Worm (Caenorhabditis elegans): ENCODE measurements around the gene srw-11.

The srw-11 gene

ce11 chrV:15190903-15191302 is 49.2 kb downstream of the srw-11 start, which contains the start of gene Y75B12B.11 (continued):
- TF ChIP-seq unc-130 (GFP tag; optimal IDR thresholded peaks at IDR 0.05) = peak; percentile 92
- TF ChIP-seq ztf-3 (GFP tag; optimal IDR thresholded peaks at IDR 0.05) = peak; percentile 46
- peak; percentile 80 for TF ChIP-seq hlh-12 (tag; optimal IDR thresholded peaks at IDR 0.05)
- peak; percentile 87 for TF ChIP-seq him-1 (tag; optimal IDR thresholded peaks at IDR 0.05)
- TF ChIP-seq T07F8.4 (tag; optimal IDR thresholded peaks at IDR 0.05) = peak; percentile 91
- TF ChIP-seq akir-1 (GFP tag; optimal IDR thresholded peaks at IDR 0.05) = peak; percentile 40
- peak; percentile 86 for TF ChIP-seq F57A8.1 (GFP tag; optimal IDR thresholded peaks at IDR 0.05)
- peak; percentile 98 for TF ChIP-seq die-1 (tag; optimal IDR thresholded peaks at IDR 0.05)
- TF ChIP-seq F33H1.4 (GFP tag; IDR thresholded peaks at IDR 0.05) = peak; percentile 62
- peak; percentile 76 for TF ChIP-seq F10E7.11 (tag; optimal IDR thresholded peaks at IDR 0.05)
- peak; percentile 83 for TF ChIP-seq lsy-27 (tag; optimal IDR thresholded peaks at IDR 0.05; ENCODE audit: borderline replicate concordance, insufficient read depth)
- TF ChIP-seq xnd-1 (tag; optimal IDR thresholded peaks at IDR 0.05) = peak; percentile 61
- peak; percentile 86 for TF ChIP-seq C17E4.6 (GFP tag; IDR thresholded peaks at IDR 0.05)
- TF ChIP-seq ets-4 (GFP tag; optimal IDR thresholded peaks at IDR 0.05) = peak; percentile 87
- peak; percentile 96 for TF ChIP-seq nhr-120 (GFP tag; IDR thresholded peaks at IDR 0.05)
- TF ChIP-seq tlf-1 (GFP tag; optimal IDR thresholded peaks at IDR 0.05) = peak; percentile 95
- TF ChIP-seq ceh-27 (GFP tag; optimal IDR thresholded peaks at IDR 0.05) = peak; percentile 85
- peak; percentile 62 for TF ChIP-seq efl-1 (GFP tag; optimal IDR thresholded peaks at IDR 0.05)
- TF ChIP-seq snpc-4 (GFP tag; optimal IDR thresholded peaks at IDR 0.05) = peak; percentile 77
- peak; percentile 47 to 87 (median 82) for TF ChIP-seq snpc-4 (tag; optimal IDR thresholded peaks at IDR 0.05)
- TF ChIP-seq tbx-9 (tag; optimal IDR thresholded peaks at IDR 0.05; ENCODE audit: borderline replicate concordance) = peak; percentile 90
- peak; percentile 31 for TF ChIP-seq ztf-22 (GFP tag; optimal IDR thresholded peaks at IDR 0.05)
- TF ChIP-seq K12H6.12 (tag; optimal IDR thresholded peaks at IDR 0.05) = peak; percentile 83
- TF ChIP-seq somi-1 (GFP tag; optimal IDR thresholded peaks at IDR 0.05) = peak; percentile 61
- peak; percentile 87 for TF ChIP-seq madf-10 (tag; optimal IDR thresholded peaks at IDR 0.05)
- TF ChIP-seq F22D6.2 (tag; optimal IDR thresholded peaks at IDR 0.05) = peak; percentile 82
- peak; percentile 87; the same call in 1 of the 2 replicates for TF ChIP-seq Y95B8A.8 (GFP tag; IDR thresholded peaks at IDR 0.05)
- TF ChIP-seq F23B12.7 (tag; optimal IDR thresholded peaks at IDR 0.05; ENCODE audit: insufficient read depth) = peak; percentile 89
- TF ChIP-seq rec-8 (tag; optimal IDR thresholded peaks at IDR 0.05) = peak; percentile 94 to 96
- TF ChIP-seq ztf-25 (GFP tag; IDR thresholded peaks at IDR 0.05) = peak; percentile 96
- peak; percentile 85 for TF ChIP-seq hmg-1.2 (GFP tag; IDR thresholded peaks at IDR 0.05)
- 0 out of 2 replicates have a peak, but pooled peaks have one; percentile 75 for TF ChIP-seq ztf-6 (GFP tag; IDR thresholded peaks at IDR 0.05)
- TF ChIP-seq bed-1 (GFP tag; IDR thresholded peaks at IDR 0.05) = peak; percentile 94; the same call in 1 of the 2 replicates
- TF ChIP-seq athp-1 (tag; optimal IDR thresholded peaks at IDR 0.05) = peak; percentile 98
- peak; percentile 95 for TF ChIP-seq zfh-2 (GFP tag; conservative IDR thresholded peaks at IDR 0.05)
- peak; percentile 88 for TF ChIP-seq lin-40 (tag; optimal IDR thresholded peaks at IDR 0.05)
- peak; percentile 75 for TF ChIP-seq lir-1 (GFP tag; conservative IDR thresholded peaks at IDR 0.05)
- TF ChIP-seq hrde-1 (tag; optimal IDR thresholded peaks at IDR 0.05; ENCODE audit: borderline replicate concordance) = peak; percentile 97
- peak; percentile 95 for TF ChIP-seq rcor-1 (GFP tag; IDR thresholded peaks at IDR 0.05)
- peak; percentile 83 for TF ChIP-seq lsl-1 (GFP tag; optimal IDR thresholded peaks at IDR 0.05)
- TF ChIP-seq lin-35 (GFP tag; optimal IDR thresholded peaks at IDR 0.05) = peak in 2 of 3 experiments; percentile 72 to 87
- TF ChIP-seq T26A5.8 (tag; optimal IDR thresholded peaks at IDR 0.05) = peak; percentile 98
- peak; percentile 67; the same call in 1 of the 2 replicates for TF ChIP-seq cebp-1 (GFP tag; IDR thresholded peaks at IDR 0.05)
- peak; percentile 88 for TF ChIP-seq cebp-1 (tag; optimal IDR thresholded peaks at IDR 0.05)
- peak; percentile 87 for TF ChIP-seq Y53F4B.3 (GFP tag; IDR thresholded peaks at IDR 0.05)
- TF ChIP-seq hsf-1 (GFP tag; IDR thresholded peaks at IDR 0.05) = peak; percentile 95
- peak; percentile 96 for TF ChIP-seq aptf-3 (GFP tag; IDR thresholded peaks at IDR 0.05)

All from whole organism, young adult.